Worm (Caenorhabditis elegans): Measurements from ENCODE around the gene fog-2.

DNA sequence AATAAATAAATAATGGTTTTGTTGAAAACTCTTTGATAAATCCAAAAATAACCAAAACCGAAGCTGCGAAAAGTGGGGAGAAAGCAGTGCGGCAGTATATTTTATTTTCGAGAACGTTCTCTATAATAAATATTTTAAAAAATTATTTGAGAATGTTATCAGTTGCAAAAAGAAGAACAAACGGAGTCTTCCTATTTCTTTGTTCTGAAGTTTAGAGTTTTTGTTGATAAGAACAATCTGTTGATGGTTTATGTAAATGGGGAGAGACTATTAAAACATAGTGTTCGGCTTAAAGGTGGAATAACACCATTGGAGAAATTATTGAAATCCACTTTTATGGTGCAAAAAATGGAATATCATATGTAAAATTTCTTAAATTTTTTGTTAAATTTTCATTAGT lies 14.0 kb downstream of the fog-2 start:
- no peak for TF ChIP-seq fkh-10 (GFP tag; optimal IDR thresholded peaks at IDR 0.05)
- no peak for TF ChIP-seq ceh-19 (GFP tag; optimal IDR thresholded peaks at IDR 0.05)
- TF ChIP-seq ama-1 (optimal IDR thresholded peaks at IDR 0.05) = no peak
- no peak for TF ChIP-seq unc-86 (tag; optimal IDR thresholded peaks at IDR 0.05)
- TF ChIP-seq sdc-2 (tag; optimal IDR thresholded peaks at IDR 0.05) = no peak
- no peak for TF ChIP-seq hlh-6 (tag; optimal IDR thresholded peaks at IDR 0.05)
- TF ChIP-seq lim-6 (tag; optimal IDR thresholded peaks at IDR 0.05) = no peak
- TF ChIP-seq ceh-31 (tag; optimal IDR thresholded peaks at IDR 0.05) = no peak
- TF ChIP-seq lin-11 (tag; optimal IDR thresholded peaks at IDR 0.05) = no peak
- no peak for TF ChIP-seq nhr-11 (tag; optimal IDR thresholded peaks at IDR 0.05)
- no peak for TF ChIP-seq Y22D7AL.16 (tag; optimal IDR thresholded peaks at IDR 0.05)
- no peak for TF ChIP-seq ceh-30 (tag; optimal IDR thresholded peaks at IDR 0.05)
